Fruit fly (Drosophila melanogaster): ENCODE results near the gene Jon25Bii.

Gene Jon25Bii

DNA sequence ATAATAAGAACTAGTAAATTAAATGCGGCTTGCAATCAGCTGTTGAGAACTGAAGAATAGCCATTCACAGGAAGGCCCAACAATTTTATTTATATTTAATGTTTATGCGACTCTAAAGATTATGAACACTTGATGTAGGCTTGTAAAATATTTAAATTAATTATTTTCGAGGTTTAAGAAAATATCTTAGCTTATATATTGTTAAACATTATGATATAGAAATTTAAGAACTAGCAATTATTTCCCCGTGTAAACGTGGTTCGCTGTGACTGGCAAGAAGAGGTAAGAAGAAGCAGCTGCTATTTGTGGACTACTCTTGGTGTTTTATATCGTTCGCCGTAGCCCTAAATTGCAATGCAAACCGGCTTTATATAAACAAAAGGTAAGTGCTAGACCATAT lies 7.6 kb downstream of the Jon25Bii start, which contains the start of the genes mRpL24 and betaggt-I (continued):
- TF ChIP-seq tx (GFP tag; optimal IDR thresholded peaks at IDR 0.05) (peak; percentile 74), tna (GFP tag; IDR thresholded peaks at IDR 0.05; ENCODE audit: partially characterized antibody) (no peak), CG32532 (GFP tag; IDR thresholded peaks at IDR 0.05) (peak; percentile 97), fru (optimal IDR thresholded peaks at IDR 0.05) (no peak), CG1647 (GFP tag; optimal IDR thresholded peaks at IDR 0.05) (peak; percentile 72), mirr (GFP tag; optimal IDR thresholded peaks at IDR 0.05) (peak; percentile 72), CG10565 (GFP tag; optimal IDR thresholded peaks at IDR 0.05) (peak; percentile 71), hth (optimal IDR thresholded peaks at IDR 0.05) (no peak), vnd (GFP tag; IDR thresholded peaks at IDR 0.05; ENCODE audit: partially characterized antibody) (no peak), CG10959 (GFP tag; IDR thresholded peaks at IDR 0.05) (peak; percentile 83), CG11085 (GFP tag; IDR thresholded peaks at IDR 0.05) (peak; percentile 96), slou (GFP tag; optimal IDR thresholded peaks at IDR 0.05) (peak; percentile 89), CG4360 (GFP tag; IDR thresholded peaks at IDR 0.05) (peak; percentile 76), CG2712 (tag; optimal IDR thresholded peaks at IDR 0.05) (peak; percentile 98), CG3065 (GFP tag; optimal IDR thresholded peaks at IDR 0.05) (peak; percentile 90), sug (tag; optimal IDR thresholded peaks at IDR 0.05) (peak; percentile 96), MESR4 (GFP tag; optimal IDR thresholded peaks at IDR 0.05) (peak; percentile 77), Dp (GFP tag; optimal IDR thresholded peaks at IDR 0.05) (peak; percentile 25), CG9437 (GFP tag; optimal IDR thresholded peaks at IDR 0.05) (peak; percentile 87), dysf (GFP tag; IDR thresholded peaks at IDR 0.05) (peak; percentile 97), CG5245 (GFP tag; optimal IDR thresholded peaks at IDR 0.05) (peak; percentile 86), CG13624 (GFP tag; optimal IDR thresholded peaks at IDR 0.05) (peak; percentile 64), gcm (GFP tag; optimal IDR thresholded peaks at IDR 0.05) (peak; percentile 96), CG16863 (GFP tag; optimal IDR thresholded peaks at IDR 0.05) (peak; percentile 80), CG15601 (tag; optimal IDR thresholded peaks at IDR 0.05) (peak; percentile 96), dmrt99B (tag; optimal IDR thresholded peaks at IDR 0.05) (peak; percentile 95), Nf-YC (tag; optimal IDR thresholded peaks at IDR 0.05) (peak; percentile 89), CG7786 (GFP tag; optimal IDR thresholded peaks at IDR 0.05) (peak; percentile 72), odd (GFP tag; optimal IDR thresholded peaks at IDR 0.05) (peak; percentile 90), CG13123 (GFP tag; optimal IDR thresholded peaks at IDR 0.05) (peak; percentile 90), CG4282 (GFP tag; optimal IDR thresholded peaks at IDR 0.05) (no peak), sna (GFP tag; IDR thresholded peaks at IDR 0.05; ENCODE audit: partially characterized antibody) (0 out of 2 replicates have a peak, but pooled peaks have one; percentile 19), CG14441 (GFP tag; IDR thresholded peaks at IDR 0.05) (peak; percentile 97), Dfd (GFP tag; optimal IDR thresholded peaks at IDR 0.05) (no peak), ase (GFP tag; IDR thresholded peaks at IDR 0.05) (peak; percentile 97), CG6175 (GFP tag; IDR thresholded peaks at IDR 0.05) (peak; percentile 92), CG15479 (GFP tag; optimal IDR thresholded peaks at IDR 0.05) (no peak), Ravus (GFP tag; IDR thresholded peaks at IDR 0.05) (peak; percentile 87), danr (GFP tag; IDR thresholded peaks at IDR 0.05) (peak; percentile 90), Ada2b (GFP tag; IDR thresholded peaks at IDR 0.05) (peak; percentile 96), CG30020 (tag; optimal IDR thresholded peaks at IDR 0.05) (peak; percentile 85), CG11504 (tag; optimal IDR thresholded peaks at IDR 0.05) (peak; percentile 95), Dbx (GFP tag; IDR thresholded peaks at IDR 0.05) (peak; percentile 96), cato (GFP tag; optimal IDR thresholded peaks at IDR 0.05; ENCODE audit: borderline replicate concordance) (peak; percentile 89), CG1529 (GFP tag; optimal IDR thresholded peaks at IDR 0.05) (peak; percentile 89), Ssrp (tag; optimal IDR thresholded peaks at IDR 0.05) (peak; percentile 97), pan (optimal IDR thresholded peaks at IDR 0.05) (no peak), pan (GFP tag; optimal IDR thresholded peaks at IDR 0.05 in 1 of 2, IDR thresholded peaks at IDR 0.05 in 1 of 2) (peak in 1 of 2 experiments; percentile 99), Dref (GFP tag; IDR thresholded peaks at IDR 0.05) (peak; percentile 40), chif (GFP tag; optimal IDR thresholded peaks at IDR 0.05) (peak; percentile 82 to 87), gro (GFP tag; optimal IDR thresholded peaks at IDR 0.05) (no peak), hkb (optimal IDR thresholded peaks at IDR 0.05) (no peak), hkb (GFP tag; IDR thresholded peaks at IDR 0.05) (peak; percentile 97)

Data from whole organism, embryonic.